Worm (Caenorhabditis elegans): Measurements from ENCODE around the gene C38C3.4.

The C38C3.4 gene

ce11 chrV:1451334-1451733 is 30.5 kb upstream of the C38C3.4 start, which contains the start of gene srj-23 (continued):
- no peak for TF ChIP-seq nhr-25 (tag; optimal IDR thresholded peaks at IDR 0.05; ENCODE audit: borderline replicate concordance, insufficient read depth)
- TF ChIP-seq cey-2 (tag; optimal IDR thresholded peaks at IDR 0.05; ENCODE audit: borderline replicate concordance, insufficient read depth): no peak

- TF ChIP-seq lin-15B (tag; optimal IDR thresholded peaks at IDR 0.05) (no peak), lin-29 (GFP tag; IDR thresholded peaks at IDR 0.05) (no peak), attf-4 (tag; optimal IDR thresholded peaks at IDR 0.05) (no peak), madf-9 (GFP tag; conservative IDR thresholded peaks at IDR 0.05) (no peak), egl-43 (GFP tag; IDR thresholded peaks at IDR 0.05) (no peak), ZK546.5 (tag; optimal IDR thresholded peaks at IDR 0.05) (no peak), F37D6.2 (tag; optimal IDR thresholded peaks at IDR 0.05) (no peak), nhr-237 (tag; optimal IDR thresholded peaks at IDR 0.05) (no peak), ces-1 (GFP tag; optimal IDR thresholded peaks at IDR 0.05) (no peak), ceh-82 (tag; optimal IDR thresholded peaks at IDR 0.05) (no peak), nhr-6 (tag; optimal IDR thresholded peaks at IDR 0.05) (no peak), daf-12 (tag; optimal IDR thresholded peaks at IDR 0.05) (no peak), ctbp-1 (GFP tag; IDR thresholded peaks at IDR 0.05) (no peak), spr-1 (tag; optimal IDR thresholded peaks at IDR 0.05) (no peak), nhr-41 (GFP tag; IDR thresholded peaks at IDR 0.05) (no peak), skn-1 (tag; optimal IDR thresholded peaks at IDR 0.05) (no peak), pqm-1 (tag; optimal IDR thresholded peaks at IDR 0.05) (no peak), nhr-11 (tag; optimal IDR thresholded peaks at IDR 0.05) (no peak)
These were observed 27.1 kb upstream of the C38C3.4 start, which contains the start of gene chil-14 for ce11 chrV:1454762-1455161. chil-14 (plus strand) TSS chrV:1455062.

ce11 chrV:1455280-1455679 is 26.6 kb upstream of the C38C3.4 start:
- TF ChIP-seq set-16 (GFP tag; IDR thresholded peaks at IDR 0.05) (peak; percentile 86), Y48G9A.11 (GFP tag; IDR thresholded peaks at IDR 0.05) (peak; percentile 37; the same call in 1 of the 2 replicates), php-3 (GFP tag; IDR thresholded peaks at IDR 0.05) (peak; percentile 26; the same call in 1 of the 2 replicates), egl-27 (tag; optimal IDR thresholded peaks at IDR 0.05) (no peak), dve-1 (tag; optimal IDR thresholded peaks at IDR 0.05; ENCODE audit: insufficient read depth) (no peak), dpl-1 (GFP tag; optimal IDR thresholded peaks at IDR 0.05) (no peak), dmd-8 (GFP tag; IDR thresholded peaks at IDR 0.05) (0 out of 2 replicates have a peak, but pooled peaks have one; percentile 9), F44E2.7 (GFP tag; IDR thresholded peaks at IDR 0.05) (0 out of 2 replicates have a peak, but pooled peaks have one; percentile 46), lin-13 (GFP tag; optimal IDR thresholded peaks at IDR 0.05) (no peak), lsy-2 (tag; optimal IDR thresholded peaks at IDR 0.05) (no peak), mdt-29 (GFP tag; IDR thresholded peaks at IDR 0.05) (0 out of 2 replicates have a peak, but pooled peaks have one; percentile 13), D1046.2 (GFP tag; IDR thresholded peaks at IDR 0.05) (no peak)

- TF ChIP-seq ZK546.5 (tag; optimal IDR thresholded peaks at IDR 0.05) (no peak), hif-1 (tag; optimal IDR thresholded peaks at IDR 0.05) (peak in 1 of 2 experiments; percentile 15), spr-3 (GFP tag; optimal IDR thresholded peaks at IDR 0.05) (no peak), arid-1 (GFP tag; conservative IDR thresholded peaks at IDR 0.05) (no peak), saeg-2 (GFP tag; IDR thresholded peaks at IDR 0.05) (no peak), Y105C5A.15 (GFP tag; IDR thresholded peaks at IDR 0.05) (no peak), nhr-11 (tag; optimal IDR thresholded peaks at IDR 0.05) (no peak), dve-1 (tag; optimal IDR thresholded peaks at IDR 0.05; ENCODE audit: insufficient read depth) (peak; percentile 95), mep-1 (tag; optimal IDR thresholded peaks at IDR 0.05) (no peak), ZK337.2 (GFP tag; IDR thresholded peaks at IDR 0.05) (no peak), lin-38 (GFP tag; IDR thresholded peaks at IDR 0.05) (no peak), ztf-7 (tag; optimal IDR thresholded peaks at IDR 0.05) (no peak), duxl-1 (tag; optimal IDR thresholded peaks at IDR 0.05; ENCODE audit: poor library complexity) (no peak), vab-7 (GFP tag; IDR thresholded peaks at IDR 0.05) (no peak), ama-1 (optimal IDR thresholded peaks at IDR 0.05) (no peak), lim-7 (GFP tag; IDR thresholded peaks at IDR 0.05) (no peak), nhr-6 (tag; optimal IDR thresholded peaks at IDR 0.05) (no peak), daf-8 (GFP tag; IDR thresholded peaks at IDR 0.05) (no peak), daf-16 (GFP tag; optimal IDR thresholded peaks at IDR 0.05) (no peak), daf-16 (tag; optimal IDR thresholded peaks at IDR 0.05) (peak; percentile 82)
These were observed 25.2 kb upstream of the C38C3.4 start for ce11 chrV:1456614-1457013.
